Worm (Caenorhabditis elegans) whole organism, L1 larva: Measurements from ENCODE around the gene vglu-2.

ENCODE experiments used
- C04F5.9 ChIP-seq: sonication (generic microtip); optimal IDR thresholded peaks from 2 replicates; lab custom pipeline; 2016; ENCODE audit warnings: missing genetic modification characterization, missing compliant biosample characterization
- alr-1 ChIP-seq: fragments of 200-800 bp; sonication (Bioruptor generic); optimal IDR thresholded peaks from 2 replicates; lab custom pipeline; 2018; ENCODE audit warnings: borderline replicate concordance, mild to moderate bottlenecking, missing genetic modification characterization, missing compliant biosample characterization
- blmp-1 ChIP-seq: fragments of 150-350 bp; optimal IDR thresholded peaks from 2 replicates; lab custom pipeline; 2014; ENCODE audit warnings: missing biosample characterization, missing genetic modification characterization
- ceh-63 ChIP-seq: fragments of 200-800 bp; sonication (Bioruptor generic); optimal IDR thresholded peaks from 2 replicates; lab custom pipeline; 2018; ENCODE audit warnings: mild to moderate bottlenecking, missing genetic modification characterization, missing compliant biosample characterization
- ceh-88 ChIP-seq: fragments of 200-800 bp; sonication (Bioruptor generic); IDR thresholded peaks from 2 replicates; pipeline ENCODE4 v1.3.6; 2022; ENCODE audit warnings: missing genetic modification characterization, missing compliant biosample characterization
- ces-1 ChIP-seq: fragments of 150-350 bp; optimal IDR thresholded peaks from 2 replicates; lab custom pipeline; 2014; ENCODE audit warnings: missing biosample characterization, missing genetic modification reagents, missing genetic modification characterization
- efl-1 ChIP-seq, 4 experiments: fragments of 150-350 bp; optimal IDR thresholded peaks in 3 of 4; peaks in 1 of 4; 1 replicate in 1 of 4; 2 replicates in 3 of 4; lab custom pipeline; 2014; ENCODE audit warnings: missing biosample characterization in 2 of 4, missing genetic modification characterization in 2 of 4, missing genetic modification reagents in 2 of 4
- egl-27 ChIP-seq, 2 experiments: fragments of 150-350 bp in 1 of 2; sonication (generic microtip); optimal IDR thresholded peaks; 3 replicates each; lab custom pipeline; 2017 to 2018; ENCODE audit warnings: missing biosample characterization in 2 of 2, missing genetic modification characterization in 2 of 2, missing genetic modification reagents in 2 of 2
- elt-3 ChIP-seq, 6 experiments: fragments of 150-350 bp in 1 of 6; sonication (generic microtip); optimal IDR thresholded peaks; 2 replicates each; lab custom pipeline; 2017 to 2018; ENCODE audit warnings: missing biosample characterization in 6 of 6, missing genetic modification characterization in 6 of 6, inconsistent platforms in 1 of 6
- ets-5 ChIP-seq: fragments of 200-800 bp; sonication (Bioruptor generic); IDR thresholded peaks from 2 replicates; pipeline ENCODE4 v1.3.6; 2022; ENCODE audit warnings: missing genetic modification characterization, missing compliant biosample characterization
- fkh-10 ChIP-seq: sonication (generic microtip); optimal IDR thresholded peaks from 2 replicates; lab custom pipeline; 2017; ENCODE audit warnings: missing biosample characterization, missing genetic modification reagents, missing genetic modification characterization
- fkh-8 ChIP-seq: sonication (generic microtip); optimal IDR thresholded peaks from 2 replicates; lab custom pipeline; 2016; ENCODE audit warnings: mild to moderate bottlenecking, missing genetic modification characterization, missing compliant biosample characterization
- grh-1 ChIP-seq: fragments of 200-800 bp; sonication (Bioruptor generic); IDR thresholded peaks from 2 replicates; pipeline ENCODE4 v1.3.6; 2022; ENCODE audit warnings: missing genetic modification reagents, missing genetic modification characterization, missing compliant biosample characterization
- hlh-4 ChIP-seq: sonication (generic microtip); optimal IDR thresholded peaks from 2 replicates; lab custom pipeline; 2016; ENCODE audit warnings: mild to moderate bottlenecking, missing genetic modification characterization, missing compliant biosample characterization
- irx-1 ChIP-seq: sonication (generic microtip); optimal IDR thresholded peaks from 2 replicates; lab custom pipeline; 2016; ENCODE audit warnings: missing genetic modification characterization, missing compliant biosample characterization
- jun-1 ChIP-seq: fragments of 150-350 bp; optimal IDR thresholded peaks from 2 replicates; lab custom pipeline; 2014; ENCODE audit warnings: missing biosample characterization, missing genetic modification reagents, missing genetic modification characterization
- lin-13 ChIP-seq: fragments of 150-350 bp; optimal IDR thresholded peaks from 2 replicates; lab custom pipeline; 2014; ENCODE audit warnings: missing biosample characterization, missing genetic modification reagents, missing genetic modification characterization
- lin-15B ChIP-seq: fragments of 150-350 bp; sonication (generic microtip); optimal IDR thresholded peaks from 3 replicates; lab custom pipeline; 2014; ENCODE audit warnings: missing biosample characterization, missing genetic modification characterization
- lin-39 ChIP-seq: fragments of 150-350 bp; optimal IDR thresholded peaks from 2 replicates; lab custom pipeline; 2014; ENCODE audit warnings: missing biosample characterization, missing genetic modification reagents, missing genetic modification characterization
- lir-3 ChIP-seq: sonication (generic microtip); optimal IDR thresholded peaks from 2 replicates; lab custom pipeline; 2016; ENCODE audit warnings: mild to moderate bottlenecking, missing genetic modification characterization, moderate library complexity, missing compliant biosample characterization; ENCODE audit not compliant: poor library complexity
- mab-9 ChIP-seq: fragments of 200-800 bp; sonication (Bioruptor generic); IDR thresholded peaks from 2 replicates; pipeline ENCODE4 v1.3.6; 2022; ENCODE audit warnings: missing genetic modification reagents, missing genetic modification characterization, missing compliant biosample characterization
- mdl-1 ChIP-seq, 2 experiments: fragments of 150-350 bp; optimal IDR thresholded peaks; 2 replicates each; lab custom pipeline; 2014 to 2017; ENCODE audit warnings: missing biosample characterization in 2 of 2, missing genetic modification characterization in 2 of 2, inconsistent platforms in 1 of 2
- mep-1 ChIP-seq: fragments of 150-350 bp; optimal IDR thresholded peaks from 2 replicates; lab custom pipeline; 2014; ENCODE audit warnings: missing biosample characterization, missing genetic modification characterization
- nhr-19 ChIP-seq: fragments of 200-800 bp; sonication (Bioruptor generic); conservative IDR thresholded peaks from 2 replicates; pipeline ENCODE4 v1.3.6; 2022; ENCODE audit warnings: missing genetic modification characterization, missing compliant biosample characterization
- nhr-237 ChIP-seq: fragments of 150-350 bp; optimal IDR thresholded peaks from 2 replicates; lab custom pipeline; 2014; ENCODE audit warnings: missing biosample characterization, missing genetic modification characterization
- nhr-77 ChIP-seq: fragments of 150-350 bp; optimal IDR thresholded peaks from 2 replicates; lab custom pipeline; 2014; ENCODE audit warnings: missing biosample characterization, missing genetic modification characterization
- pax-3 ChIP-seq: fragments of 200-800 bp; sonication (Bioruptor generic); optimal IDR thresholded peaks from 2 replicates; lab custom pipeline; 2018; ENCODE audit warnings: mild to moderate bottlenecking, missing genetic modification characterization, moderate library complexity, missing compliant biosample characterization
- rnt-1 ChIP-seq: sonication (generic microtip); optimal IDR thresholded peaks from 2 replicates; lab custom pipeline; 2016; ENCODE audit warnings: mild to moderate bottlenecking, missing genetic modification characterization, moderate library complexity, missing compliant biosample characterization
- skn-1 ChIP-seq: fragments of 150-350 bp; optimal IDR thresholded peaks from 2 replicates; lab custom pipeline; 2014; ENCODE audit warnings: missing biosample characterization, missing genetic modification characterization
- snu-23 ChIP-seq: sonication (generic microtip); optimal IDR thresholded peaks from 2 replicates; lab custom pipeline; 2016; ENCODE audit warnings: missing genetic modification characterization, missing compliant biosample characterization
- sup-37 ChIP-seq: fragments of 200-800 bp; sonication (Bioruptor generic); optimal IDR thresholded peaks from 2 replicates; lab custom pipeline; 2018; ENCODE audit warnings: mild to moderate bottlenecking, missing genetic modification characterization, missing compliant biosample characterization
- unc-30 ChIP-seq: sonication (generic microtip); optimal IDR thresholded peaks from 2 replicates; lab custom pipeline; 2017; ENCODE audit warnings: missing biosample characterization, missing genetic modification characterization
- unc-86 ChIP-seq: sonication (generic microtip); optimal IDR thresholded peaks from 2 replicates; lab custom pipeline; 2016; ENCODE audit warnings: missing genetic modification characterization, missing compliant biosample characterization
- vab-15 ChIP-seq: sonication (generic microtip); optimal IDR thresholded peaks from 2 replicates; lab custom pipeline; 2017; ENCODE audit warnings: missing genotype, mild to moderate bottlenecking, missing genetic modification characterization, missing compliant biosample characterization

Gene vglu-2

ce11 chrIII:10253334-10253733 is 41.6 kb upstream of the vglu-2 start:
- TF ChIP-seq ces-1 (GFP tag; lab: Kevin White, UChicago) (no peak), efl-1 (optimal IDR thresholded peaks at IDR 0.05; lab: Kevin White, UChicago) (no peak), efl-1 (GFP tag; optimal IDR thresholded peaks at IDR 0.05 in 1 of 2; lab: Kevin White, UChicago) (peak in 1 of 2 experiments; percentile 20), lin-15B (tag; lab: Kevin White, UChicago) (no peak)

- TF ChIP-seq elt-3 (tag; optimal IDR thresholded peaks at IDR 0.05; lab: Kevin White, UChicago) (peak in 1 of 6 experiments; percentile 57), unc-86 (tag; lab: Kevin White, UChicago) (no peak), blmp-1 (tag; lab: Kevin White, UChicago) (peak; percentile 97), nhr-19 (GFP tag; lab: Robert Waterston, UW) (no peak), unc-30 (no peak), lir-3 (no peak), rnt-1 (tag; lab: Kevin White, UChicago) (no peak)
Measured at ce11 chrIII:10254583-10254982, 40.4 kb upstream of the vglu-2 start, which contains the start of gene R01H10.4. R01H10.4 (plus strand) TSS chrIII:10254818.

- TF ChIP-seq mdl-1 (tag; optimal IDR thresholded peaks at IDR 0.05; lab: Kevin White, UChicago) (no peak), jun-1 (tag; lab: Kevin White, UChicago) (no peak), egl-27 (tag; optimal IDR thresholded peaks at IDR 0.05; lab: Kevin White, UChicago) (no peak), ceh-88 (GFP tag; lab: Robert Waterston, UW) (no peak), hlh-4 (no peak), fkh-10 (GFP tag; lab: Kevin White, UChicago) (no peak), nhr-237 (tag; lab: Kevin White, UChicago) (no peak), nhr-77 (tag; lab: Kevin White, UChicago) (no peak), rnt-1 (tag; lab: Kevin White, UChicago) (no peak), mep-1 (no peak), ets-5 (GFP tag; lab: Robert Waterston, UW) (no peak), sup-37 (GFP tag; lab: Kevin White, UChicago) (no peak), skn-1 (tag; lab: Kevin White, UChicago) (no peak), lin-39 (tag; lab: Kevin White, UChicago) (no peak), alr-1 (tag; lab: Kevin White, UChicago) (no peak), snu-23 (GFP tag; lab: Kevin White, UChicago) (no peak)
Measured at ce11 chrIII:10258641-10259040, 36.3 kb upstream of the vglu-2 start, which contains the start of gene rip-1. rip-1 (minus strand) TSS chrIII:10258741.

DNA sequence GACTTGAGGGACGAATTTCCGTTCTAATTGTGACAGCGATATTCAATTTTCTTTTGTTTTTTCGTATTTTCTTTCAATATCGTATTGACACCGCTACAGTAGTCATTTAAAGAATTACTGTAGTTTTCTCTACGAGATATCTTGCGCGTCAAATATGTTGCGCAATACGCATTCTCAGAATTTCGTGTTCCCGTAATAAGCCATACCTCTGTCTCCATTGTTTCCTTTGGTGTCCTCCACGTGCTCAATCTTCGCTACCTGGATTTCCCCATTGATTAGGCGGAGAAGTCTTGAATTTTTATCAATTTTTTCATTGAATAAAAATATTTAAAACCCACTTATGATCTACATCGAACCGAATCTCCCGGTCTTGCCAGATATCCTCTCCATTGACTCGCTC is 33.7 kb upstream of the vglu-2 start:
- no peak for TF ChIP-seq vab-15
- no peak for TF ChIP-seq lin-15B (tag; lab: Kevin White, UChicago)
- no peak for TF ChIP-seq alr-1 (tag; lab: Kevin White, UChicago)
- no peak for TF ChIP-seq rnt-1 (tag; lab: Kevin White, UChicago)
- TF ChIP-seq lin-13 (GFP tag; lab: Kevin White, UChicago): no peak
- TF ChIP-seq grh-1 (GFP tag; lab: Robert Waterston, UW): no peak
- TF ChIP-seq nhr-237 (tag; lab: Kevin White, UChicago): no peak
- no peak for TF ChIP-seq fkh-10 (GFP tag; lab: Kevin White, UChicago)
- no peak for TF ChIP-seq mab-9
- TF ChIP-seq skn-1 (tag; lab: Kevin White, UChicago): no peak
- no peak for TF ChIP-seq ceh-63 (GFP tag; lab: Kevin White, UChicago)
- no peak for TF ChIP-seq ets-5 (GFP tag; lab: Robert Waterston, UW)
- no peak for TF ChIP-seq unc-86 (tag; lab: Kevin White, UChicago)
- TF ChIP-seq mep-1: no peak
- TF ChIP-seq nhr-19 (GFP tag; lab: Robert Waterston, UW): no peak
- TF ChIP-seq pax-3 (tag; lab: Kevin White, UChicago): no peak
- TF ChIP-seq irx-1 (tag; lab: Kevin White, UChicago): no peak

ce11 chrIII:10261682-10262081 is 33.3 kb upstream of the vglu-2 start, which contains the start of gene bbs-5:
bbs-5 (minus strand) TSS chrIII:10261782.
- no peak for TF ChIP-seq C04F5.9 (tag; lab: Kevin White, UChicago)
- TF ChIP-seq fkh-8: peak; percentile 39
